Worm (Caenorhabditis elegans) whole organism, L4 larva: ENCODE measurements around the gene C50B6.9.

Source experiments
- aha-1 ChIP-seq: fragments of 150-350 bp; peaks from one replicate; lab custom pipeline; 2014; ENCODE audit warnings: missing biosample characterization, missing genetic modification characterization
- attf-4 ChIP-seq: sonication (generic microtip); optimal IDR thresholded peaks from 3 replicates; lab custom pipeline; 2017; ENCODE audit warnings: missing biosample characterization, missing genetic modification characterization
- ceh-82 ChIP-seq: sonication (generic microtip); optimal IDR thresholded peaks from 2 replicates; lab custom pipeline; 2017; ENCODE audit warnings: missing biosample characterization, missing genetic modification characterization
- cey-2 ChIP-seq: sonication (generic microtip); optimal IDR thresholded peaks from 3 replicates; lab custom pipeline; 2017; ENCODE audit warnings: missing genetic modification characterization, mild to moderate bottlenecking, missing compliant biosample characterization, antibody characterized with exemption, borderline replicate concordance; ENCODE audit not compliant: insufficient read depth
- ctbp-1 ChIP-seq: fragments of 200-800 bp; sonication (Bioruptor generic); IDR thresholded peaks from 2 replicates; pipeline ENCODE4 v1.3.6; 2022; ENCODE audit warnings: missing genetic modification reagents, missing genetic modification characterization, missing compliant biosample characterization
- daf-16 ChIP-seq, 3 experiments: sonication (generic microtip); optimal IDR thresholded peaks; 2 replicates each; lab custom pipeline; 2016 to 2017; ENCODE audit warnings: missing genetic modification characterization in 3 of 3, missing genetic modification reagents in 3 of 3, mild to moderate bottlenecking in 2 of 3, missing compliant biosample characterization in 2 of 3, missing biosample characterization in 1 of 3, moderate library complexity in 1 of 3
- daf-19 ChIP-seq: fragments of 200-800 bp; sonication (Bioruptor generic); conservative IDR thresholded peaks from 2 replicates; pipeline ENCODE4 v1.3.6; 2022; ENCODE audit warnings: missing genetic modification characterization, missing compliant biosample characterization
- dpl-1 ChIP-seq: fragments of 150-350 bp; optimal IDR thresholded peaks from 2 replicates; lab custom pipeline; 2014; ENCODE audit warnings: missing biosample characterization, missing genetic modification reagents, missing genetic modification characterization
- dve-1 ChIP-seq: sonication (generic microtip); optimal IDR thresholded peaks from 2 replicates; lab custom pipeline; 2017; ENCODE audit warnings: antibody characterized with exemption, mild to moderate bottlenecking, missing genetic modification characterization, missing compliant biosample characterization; ENCODE audit not compliant: insufficient read depth
- hlh-11 ChIP-seq: fragments of 200-800 bp; sonication (Bioruptor generic); optimal IDR thresholded peaks from 2 replicates; lab custom pipeline; 2018; ENCODE audit warnings: mild to moderate bottlenecking, missing genetic modification characterization, missing compliant biosample characterization
- jun-1 ChIP-seq: fragments of 150-350 bp; optimal IDR thresholded peaks from 2 replicates; lab custom pipeline; 2014; ENCODE audit warnings: missing biosample characterization, missing genetic modification reagents, missing genetic modification characterization
- lin-13 ChIP-seq: fragments of 150-350 bp; optimal IDR thresholded peaks from 2 replicates; lab custom pipeline; 2014; ENCODE audit warnings: missing biosample characterization, missing genetic modification reagents, missing genetic modification characterization
- lin-39 ChIP-seq: fragments of 150-350 bp; optimal IDR thresholded peaks from 2 replicates; lab custom pipeline; 2014; ENCODE audit warnings: missing biosample characterization, missing genetic modification reagents, missing genetic modification characterization
- mdl-1 ChIP-seq, 2 experiments: fragments of 150-350 bp in 1 of 2; sonication (generic microtip) in 1 of 2; optimal IDR thresholded peaks; 2 replicates each; lab custom pipeline; 2014 to 2017; ENCODE audit warnings: missing biosample characterization in 2 of 2, missing genetic modification characterization in 2 of 2
- mdt-29 ChIP-seq: fragments of 200-800 bp; sonication (Bioruptor generic); IDR thresholded peaks from 2 replicates; pipeline ENCODE4 v1.3.6; 2022; ENCODE audit warnings: missing genetic modification reagents, missing genetic modification characterization, missing compliant biosample characterization
- mep-1 ChIP-seq: fragments of 150-350 bp; sonication (generic microtip); optimal IDR thresholded peaks from 3 replicates; lab custom pipeline; 2014; ENCODE audit warnings: missing biosample characterization, missing genetic modification characterization
- nhr-11 ChIP-seq: fragments of 150-350 bp; optimal IDR thresholded peaks from 2 replicates; lab custom pipeline; 2014; ENCODE audit warnings: missing biosample characterization, missing genetic modification characterization
- nhr-28 ChIP-seq: fragments of 150-350 bp; optimal IDR thresholded peaks from 2 replicates; lab custom pipeline; 2014; ENCODE audit warnings: missing biosample characterization, missing genetic modification characterization
- nhr-41 ChIP-seq: fragments of 200-800 bp; sonication (Bioruptor generic); IDR thresholded peaks from 2 replicates; pipeline ENCODE4 v1.3.6; 2022; ENCODE audit warnings: missing genetic modification reagents, missing genetic modification characterization, missing compliant biosample characterization
- nhr-6 ChIP-seq: fragments of 150-350 bp; optimal IDR thresholded peaks from 2 replicates; lab custom pipeline; 2014; ENCODE audit warnings: missing biosample characterization, missing genetic modification characterization
- pqm-1 ChIP-seq: sonication (generic microtip); optimal IDR thresholded peaks from 2 replicates; lab custom pipeline; 2017; ENCODE audit warnings: missing biosample characterization, missing genetic modification characterization
- saeg-2 ChIP-seq: fragments of 200-800 bp; sonication (Bioruptor generic); IDR thresholded peaks from 2 replicates; pipeline ENCODE4 v1.3.6; 2022; ENCODE audit warnings: missing genetic modification reagents, missing genetic modification characterization, missing compliant biosample characterization
- skn-1 ChIP-seq: fragments of 150-350 bp; optimal IDR thresholded peaks from 2 replicates; lab custom pipeline; 2014; ENCODE audit warnings: missing biosample characterization, missing genetic modification characterization
- snpc-1.2 ChIP-seq: fragments of 200-800 bp; sonication (Bioruptor generic); IDR thresholded peaks from 2 replicates; pipeline ENCODE4 v1.3.6; 2022; ENCODE audit warnings: missing genetic modification reagents, missing genetic modification characterization, missing compliant biosample characterization
- snpc-4 ChIP-seq: fragments of 150-350 bp; optimal IDR thresholded peaks from 2 replicates; lab custom pipeline; 2014; ENCODE audit warnings: missing biosample characterization, missing genetic modification characterization
- spr-1 ChIP-seq: sonication (generic microtip); optimal IDR thresholded peaks from 2 replicates; lab custom pipeline; 2016; ENCODE audit warnings: mild to moderate bottlenecking, missing genetic modification characterization, missing compliant biosample characterization
- tag-97 ChIP-seq: fragments of 200-800 bp; sonication (Bioruptor generic); IDR thresholded peaks from 2 replicates; pipeline ENCODE4 v1.3.6; 2022; ENCODE audit warnings: missing genetic modification characterization, missing compliant biosample characterization
- tra-1 ChIP-seq: fragments of 200-800 bp; sonication (Bioruptor generic); IDR thresholded peaks from 2 replicates; pipeline ENCODE4 v1.3.6; 2022; ENCODE audit warnings: missing genetic modification reagents, missing genetic modification characterization, missing compliant biosample characterization
- zip-2 ChIP-seq: fragments of 150-350 bp; optimal IDR thresholded peaks from 2 replicates; lab custom pipeline; 2014; ENCODE audit warnings: missing biosample characterization, missing genetic modification characterization

The C50B6.9 gene

DNA sequence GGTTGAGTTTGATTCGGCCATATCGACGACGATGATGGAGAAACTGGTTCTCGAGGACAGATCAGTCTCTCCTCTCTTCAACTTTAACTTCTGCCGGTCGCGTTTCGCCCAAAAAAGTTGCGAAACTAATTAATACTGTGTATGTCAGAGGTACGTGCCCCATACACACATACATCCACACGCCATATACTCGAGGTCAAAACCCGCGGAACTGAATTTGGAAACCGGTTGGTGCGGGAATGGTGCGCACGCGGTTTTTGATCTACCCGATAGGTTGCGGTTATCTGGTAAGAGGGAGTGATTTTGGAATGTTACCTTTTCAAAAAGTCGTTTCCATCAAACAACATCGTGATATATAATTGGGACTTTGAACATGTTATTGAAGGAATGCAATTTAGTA lies 44.0 kb downstream of the C50B6.9 start, which contains the start of gene ifbp-1 (continued):
- TF ChIP-seq tag-97 (GFP tag; lab: Robert Waterston, UW) = no peak
- TF ChIP-seq spr-1 = no peak
- TF ChIP-seq nhr-11 (tag; lab: Kevin White, UChicago) = no peak
- no peak for TF ChIP-seq saeg-2 (GFP tag; lab: Robert Waterston, UW)
- TF ChIP-seq mdl-1 (tag; optimal IDR thresholded peaks at IDR 0.05; lab: Kevin White, UChicago) = peak in 1 of 2 experiments; percentile 76
- TF ChIP-seq daf-19 (GFP tag; lab: Robert Waterston, UW) = no peak
- TF ChIP-seq skn-1 (tag; lab: Kevin White, UChicago) = no peak
- no peak for TF ChIP-seq nhr-6 (tag; lab: Kevin White, UChicago)
- no peak for TF ChIP-seq zip-2 (tag; lab: Kevin White, UChicago)
- peak; percentile 73 for TF ChIP-seq cey-2 (tag; lab: Kevin White, UChicago)

ce11 chrV:13380980-13381379 lies 44.8 kb downstream of the C50B6.9 start, which contains the start of gene cpz-2:
Gene cpz-2 (plus strand): TSS chrV:13381189.
- TF ChIP-seq pqm-1 (tag; lab: Kevin White, UChicago) = peak; percentile 60
- TF ChIP-seq dpl-1 (GFP tag; lab: Kevin White, UChicago) = no peak
- peak; percentile 24 for TF ChIP-seq hlh-11
- TF ChIP-seq nhr-6 (tag; lab: Kevin White, UChicago) = peak; percentile 46
- TF ChIP-seq nhr-28 = peak; percentile 38
- TF ChIP-seq dve-1 = peak; percentile 60
- no peak for TF ChIP-seq tra-1 (GFP tag; lab: Robert Waterston, UW)
- no peak for TF ChIP-seq mdt-29
- TF ChIP-seq snpc-4 (tag; lab: Kevin White, UChicago) = no peak
- no peak for TF ChIP-seq daf-16 (GFP tag; optimal IDR thresholded peaks at IDR 0.05; lab: Kevin White, UChicago)
- peak; percentile 57 for TF ChIP-seq daf-16 (tag; optimal IDR thresholded peaks at IDR 0.05; lab: Kevin White, UChicago)
- TF ChIP-seq attf-4 (tag; lab: Kevin White, UChicago) = no peak
- TF ChIP-seq ceh-82 (tag; lab: Kevin White, UChicago) = no peak

DNA sequence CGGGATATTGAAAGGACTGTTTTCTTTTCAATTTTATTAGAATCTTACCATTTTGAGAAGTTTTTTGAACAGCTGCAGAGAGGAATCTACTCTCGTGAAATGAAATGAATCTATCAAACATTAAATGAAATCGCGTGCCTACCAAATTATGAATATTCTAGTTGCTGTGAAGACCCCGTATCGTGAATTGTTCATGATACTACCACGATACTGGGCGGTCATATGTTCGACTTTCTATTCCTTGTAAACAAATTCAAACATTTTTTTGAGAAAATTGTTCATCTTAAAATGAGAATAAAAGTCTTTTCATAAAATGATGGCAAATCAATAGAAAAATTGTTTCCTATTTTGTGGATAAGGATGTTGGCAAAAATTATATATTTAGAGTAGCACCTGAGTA lies 49.6 kb downstream of the C50B6.9 start, which contains the start of gene gcy-34:
gcy-34 (minus strand) TSS at position 101 of the 400 bp plus-strand sequence.
- TF ChIP-seq daf-19 (GFP tag; lab: Robert Waterston, UW) (no peak), snpc-1.2 (no peak), ctbp-1 (GFP tag; lab: Robert Waterston, UW) (no peak), nhr-41 (no peak), mep-1 (tag; lab: Kevin White, UChicago) (no peak), nhr-11 (tag; lab: Kevin White, UChicago) (no peak), zip-2 (tag; lab: Kevin White, UChicago) (no peak), jun-1 (tag; lab: Kevin White, UChicago) (no peak), lin-39 (no peak)

ce11 chrV:13387472-13387871 lies 51.3 kb downstream of the C50B6.9 start:
- TF ChIP-seq aha-1 (tag; lab: Kevin White, UChicago) = peak; percentile 94
- TF ChIP-seq lin-13 (GFP tag; lab: Kevin White, UChicago) = no peak
